Worm (Caenorhabditis elegans) whole organism, L3 larva: Measurements from ENCODE around the gene dlst-1.

Experiments used
- ZK546.5 ChIP-seq: sonication (generic microtip); optimal IDR thresholded peaks from 2 replicates; lab custom pipeline; 2017; ENCODE audit warnings: missing biosample characterization, missing genetic modification characterization
- ceh-28 ChIP-seq: fragments of 150-350 bp; optimal IDR thresholded peaks from 2 replicates; lab custom pipeline; 2014; ENCODE audit warnings: missing biosample characterization, missing genetic modification reagents, missing genetic modification characterization
- ceh-82 ChIP-seq: fragments of 150-350 bp; optimal IDR thresholded peaks from 2 replicates; lab custom pipeline; 2014; ENCODE audit warnings: missing biosample characterization, missing genetic modification characterization
- ceh-9 ChIP-seq: sonication (generic microtip); optimal IDR thresholded peaks from 2 replicates; lab custom pipeline; 2018; ENCODE audit warnings: missing biosample characterization, missing genetic modification characterization
- daf-12 ChIP-seq: fragments of 150-350 bp; optimal IDR thresholded peaks from 2 replicates; lab custom pipeline; 2014; ENCODE audit warnings: missing biosample characterization, missing genetic modification reagents, missing genetic modification characterization
- egl-5 ChIP-seq: fragments of 150-350 bp; optimal IDR thresholded peaks from 2 replicates; lab custom pipeline; 2017; ENCODE audit warnings: missing biosample characterization, missing genetic modification reagents, missing genetic modification characterization, inconsistent platforms
- elt-1 ChIP-seq: fragments of 150-350 bp; optimal IDR thresholded peaks from 2 replicates; lab custom pipeline; 2014; ENCODE audit warnings: missing biosample characterization, missing genetic modification characterization
- elt-2 ChIP-seq: sonication (generic microtip); optimal IDR thresholded peaks from 2 replicates; lab custom pipeline; 2016; ENCODE audit warnings: missing genetic modification reagents, mild to moderate bottlenecking, missing genetic modification characterization, missing compliant biosample characterization
- eor-1 ChIP-seq, 2 experiments: fragments of 150-350 bp; optimal IDR thresholded peaks; 2 replicates each; lab custom pipeline; 2014 to 2018; ENCODE audit warnings: missing biosample characterization in 2 of 2, missing genetic modification characterization in 2 of 2
- fkh-10 ChIP-seq: sonication (generic microtip); optimal IDR thresholded peaks from 2 replicates; lab custom pipeline; 2017; ENCODE audit warnings: missing biosample characterization, missing genetic modification reagents, missing genetic modification characterization
- fkh-2 ChIP-seq: fragments of 150-350 bp; optimal IDR thresholded peaks from 2 replicates; lab custom pipeline; 2014; ENCODE audit warnings: missing biosample characterization, missing genetic modification reagents, missing genetic modification characterization
- fos-1 ChIP-seq: fragments of 150-350 bp; optimal IDR thresholded peaks from 2 replicates; lab custom pipeline; 2014; ENCODE audit warnings: missing biosample characterization, missing genetic modification characterization
- hmg-11 ChIP-seq: sonication (generic microtip); optimal IDR thresholded peaks from 2 replicates; lab custom pipeline; 2016; ENCODE audit warnings: missing genetic modification characterization, missing compliant biosample characterization
- jun-1 ChIP-seq: fragments of 150-350 bp; optimal IDR thresholded peaks from 2 replicates; lab custom pipeline; 2014; ENCODE audit warnings: missing biosample characterization, missing genetic modification reagents, missing genetic modification characterization
- lin-15B ChIP-seq: fragments of 150-350 bp; optimal IDR thresholded peaks from 2 replicates; lab custom pipeline; 2014; ENCODE audit warnings: missing biosample characterization, missing genetic modification characterization
- lin-39 ChIP-seq: fragments of 150-350 bp; optimal IDR thresholded peaks from 2 replicates; lab custom pipeline; 2018; ENCODE audit warnings: missing biosample characterization, missing genetic modification reagents, missing genetic modification characterization
- lsy-12 ChIP-seq: sonication (generic microtip); optimal IDR thresholded peaks from 2 replicates; lab custom pipeline; 2016; ENCODE audit warnings: mild to moderate bottlenecking, missing genetic modification characterization, missing compliant biosample characterization
- mdl-1 ChIP-seq: fragments of 150-350 bp; optimal IDR thresholded peaks from 2 replicates; lab custom pipeline; 2014; ENCODE audit warnings: missing biosample characterization, missing genetic modification characterization
- nfya-1 ChIP-seq: sonication (generic microtip); optimal IDR thresholded peaks from 2 replicates; lab custom pipeline; 2017; ENCODE audit warnings: missing genetic modification characterization, mild to moderate bottlenecking, missing compliant biosample characterization, antibody characterized with exemption, moderate library complexity; ENCODE audit not compliant: insufficient read depth
- nhr-12 ChIP-seq: fragments of 150-350 bp; optimal IDR thresholded peaks from 2 replicates; lab custom pipeline; 2014; ENCODE audit warnings: missing biosample characterization, missing genetic modification characterization
- nhr-23 ChIP-seq: fragments of 150-350 bp; optimal IDR thresholded peaks from 2 replicates; lab custom pipeline; 2014; ENCODE audit warnings: missing biosample characterization, missing genetic modification reagents, missing genetic modification characterization
- nhr-25 ChIP-seq: sonication (generic microtip); optimal IDR thresholded peaks from 2 replicates; lab custom pipeline; 2017; ENCODE audit warnings: missing biosample characterization, missing genetic modification characterization
- nhr-28 ChIP-seq: fragments of 150-350 bp; optimal IDR thresholded peaks from 2 replicates; lab custom pipeline; 2014; ENCODE audit warnings: missing biosample characterization, missing genetic modification characterization
- nhr-43 ChIP-seq: sonication (generic microtip); optimal IDR thresholded peaks from 2 replicates; lab custom pipeline; 2016; ENCODE audit warnings: mild to moderate bottlenecking, missing genetic modification characterization, missing compliant biosample characterization; ENCODE audit not compliant: poor library complexity, severe bottlenecking
- nhr-77 ChIP-seq: fragments of 150-350 bp; optimal IDR thresholded peaks from 2 replicates; lab custom pipeline; 2014; ENCODE audit warnings: missing biosample characterization, missing genetic modification characterization
- pha-4 ChIP-seq: fragments of 150-350 bp; optimal IDR thresholded peaks from 2 replicates; lab custom pipeline; 2014; ENCODE audit warnings: missing biosample characterization, missing genetic modification reagents, missing genetic modification characterization
- sea-2 ChIP-seq: fragments of 150-350 bp; sonication (generic microtip); optimal IDR thresholded peaks from 4 replicates; lab custom pipeline; 2014; ENCODE audit warnings: missing biosample characterization, missing genetic modification reagents, missing genetic modification characterization
- skn-1 ChIP-seq: fragments of 150-350 bp; optimal IDR thresholded peaks from 2 replicates; lab custom pipeline; 2014; ENCODE audit warnings: missing biosample characterization, missing genetic modification characterization
- snpc-4 ChIP-seq: fragments of 150-350 bp; optimal IDR thresholded peaks from 2 replicates; lab custom pipeline; 2014; ENCODE audit warnings: missing biosample characterization, missing genetic modification characterization
- tbx-2 ChIP-seq: sonication (generic microtip); optimal IDR thresholded peaks from 2 replicates; lab custom pipeline; 2016; ENCODE audit warnings: mild to moderate bottlenecking, missing genetic modification characterization, missing compliant biosample characterization
- unc-62 ChIP-seq: fragments of 150-350 bp; sonication (generic microtip); optimal IDR thresholded peaks from 4 replicates; lab custom pipeline; 2014; ENCODE audit warnings: missing biosample characterization, missing genetic modification reagents, missing genetic modification characterization
- ztf-4 ChIP-seq: fragments of 150-350 bp; optimal IDR thresholded peaks from 2 replicates; lab custom pipeline; 2014; ENCODE audit warnings: missing biosample characterization, missing genetic modification characterization

dlst-1 gene

DNA sequence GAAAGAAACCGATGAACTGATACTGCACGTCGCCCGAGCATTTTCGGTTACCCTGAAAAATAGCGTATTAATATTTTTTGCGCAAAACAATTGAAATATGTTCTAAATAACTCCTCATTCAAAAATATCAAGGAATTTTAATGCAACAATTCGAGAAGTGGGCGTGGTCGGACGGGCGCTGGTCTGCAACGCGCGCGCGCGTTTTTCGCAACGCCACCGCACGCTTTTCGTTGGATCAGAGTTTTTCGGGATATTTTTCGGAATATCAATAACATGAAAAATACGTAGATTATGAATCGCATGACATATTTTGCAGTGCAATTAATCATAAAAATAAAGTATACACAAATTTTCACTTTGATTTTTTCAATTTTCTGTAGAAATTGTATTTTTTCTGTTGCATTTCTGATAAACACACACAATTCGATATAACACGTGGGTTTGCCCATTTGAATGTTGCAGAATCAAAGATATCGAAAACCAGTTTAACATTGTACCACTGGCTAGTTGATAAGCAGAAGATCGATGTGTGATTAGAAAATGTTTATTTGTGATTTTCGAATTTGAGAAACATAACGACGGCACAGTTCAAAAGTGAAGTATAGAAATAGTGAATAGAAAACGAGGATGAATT is at the start of gene dlst-1:
TSS of gene dlst-1 (minus strand) at position 52 of the 634 bp plus-strand sequence.
- TF ChIP-seq fkh-10 (GFP tag; lab: Kevin White, UChicago): no peak
- no peak for TF ChIP-seq unc-62 (GFP tag; lab: Kevin White, UChicago)
- TF ChIP-seq nfya-1 (tag; lab: Kevin White, UChicago): peak; percentile 40
- TF ChIP-seq daf-12 (tag; lab: Kevin White, UChicago): no peak
- peak; percentile 52 for TF ChIP-seq nhr-43
- TF ChIP-seq eor-1 (tag; optimal IDR thresholded peaks at IDR 0.05; lab: Kevin White, UChicago): no peak
- peak; percentile 1 for TF ChIP-seq skn-1 (tag; lab: Kevin White, UChicago)
- TF ChIP-seq lin-39: peak; percentile 74
- peak; percentile 37 for TF ChIP-seq nhr-23 (tag; lab: Kevin White, UChicago)
- TF ChIP-seq nhr-28 (tag; lab: Kevin White, UChicago): no peak
- TF ChIP-seq elt-1 (tag; lab: Kevin White, UChicago): no peak
- no peak for TF ChIP-seq nhr-77
- no peak for TF ChIP-seq jun-1 (tag; lab: Kevin White, UChicago)
- no peak for TF ChIP-seq mdl-1
- peak; percentile 86 for TF ChIP-seq hmg-11 (tag; lab: Kevin White, UChicago)
- peak; percentile 46 for TF ChIP-seq lin-15B
- no peak for TF ChIP-seq tbx-2 (tag; lab: Kevin White, UChicago)
- no peak for TF ChIP-seq ceh-9
- TF ChIP-seq fos-1 (tag; lab: Kevin White, UChicago): no peak
- TF ChIP-seq ceh-82 (tag; lab: Kevin White, UChicago): no peak
- TF ChIP-seq elt-2 (tag; lab: Kevin White, UChicago): peak; percentile 26
- TF ChIP-seq fkh-2: no peak
- TF ChIP-seq egl-5 (tag; lab: Kevin White, UChicago): no peak
- TF ChIP-seq lsy-12 (tag; lab: Kevin White, UChicago): no peak

DNA sequence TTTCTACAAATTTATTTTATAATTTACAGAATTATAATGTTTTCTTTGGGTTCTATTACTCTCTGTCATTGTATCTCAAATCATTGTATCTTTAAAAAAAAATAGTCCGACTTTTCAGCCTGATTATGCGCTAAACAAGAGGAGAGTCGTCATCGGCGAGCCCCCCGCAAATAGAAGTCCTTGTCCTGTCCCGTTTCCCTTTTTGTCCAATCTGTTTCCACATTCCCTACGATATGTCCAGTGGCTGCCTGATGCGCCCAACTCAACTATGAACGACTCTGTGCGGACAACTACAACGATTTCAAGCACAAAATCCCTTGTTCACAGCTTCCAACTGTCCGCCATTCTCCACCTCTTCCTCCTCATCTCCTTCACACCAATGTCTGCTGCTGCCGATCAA is 49.1 kb upstream of the dlst-1 start, which contains the start of gene dbl-1:
TSS of gene dbl-1 (plus strand) at position 119 of the 400 bp plus-strand sequence.
- TF ChIP-seq skn-1 (tag; lab: Kevin White, UChicago): no peak
- TF ChIP-seq ZK546.5 (tag; lab: Kevin White, UChicago): no peak
- TF ChIP-seq fos-1 (tag; lab: Kevin White, UChicago): no peak
- TF ChIP-seq, all 47 proteins: peak for 0

DNA sequence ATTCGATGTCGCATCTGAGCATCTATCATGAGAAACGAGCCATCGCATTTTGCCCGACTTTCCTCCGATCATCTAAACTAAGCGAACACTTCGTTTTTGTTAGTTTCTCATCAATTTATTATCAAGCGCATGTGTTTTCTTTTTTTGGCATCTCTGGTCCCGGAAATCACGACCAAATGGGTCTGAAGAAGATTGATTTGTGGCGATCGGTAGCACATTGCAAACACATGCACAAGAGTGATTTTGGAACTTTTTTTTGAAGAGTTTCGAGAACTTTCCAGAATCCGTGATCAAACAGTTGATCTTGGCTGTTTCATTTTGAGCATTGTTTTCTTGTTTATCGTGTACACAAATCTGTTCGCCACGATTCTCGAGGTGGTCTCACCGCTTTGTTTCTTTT is 44.4 kb upstream of the dlst-1 start:
- TF ChIP-seq nhr-77 (no peak), ceh-28 (tag; lab: Kevin White, UChicago) (no peak)

DNA sequence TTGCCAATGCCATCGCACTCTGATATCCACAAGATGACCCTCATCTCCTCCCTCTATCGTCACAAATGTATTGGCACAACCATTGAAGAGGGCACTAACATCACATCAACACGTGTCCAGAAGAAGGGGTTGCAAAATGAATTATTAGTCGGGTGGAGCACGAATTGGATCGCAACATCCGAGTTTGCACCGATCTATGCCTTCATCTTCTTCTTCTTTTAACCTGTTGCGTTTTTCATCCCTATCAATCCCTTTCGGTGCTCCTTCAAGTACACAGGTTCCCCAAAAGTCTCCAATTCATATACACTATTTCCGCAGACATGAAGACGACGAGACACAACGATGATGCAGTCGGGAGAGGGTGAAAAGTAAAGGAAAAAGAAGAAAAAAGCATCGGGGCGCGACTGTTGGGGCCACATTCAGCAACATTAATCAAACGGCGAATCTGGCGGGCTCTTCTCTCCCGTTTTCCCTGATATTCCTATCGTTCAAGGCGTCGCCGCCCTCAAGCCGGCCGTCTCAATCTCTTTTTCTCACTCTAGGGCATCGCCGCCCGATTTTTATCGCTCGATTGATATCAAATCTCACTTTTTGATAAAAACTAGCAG is 42.7 kb upstream of the dlst-1 start:
- TF ChIP-seq lin-15B: no peak
- TF ChIP-seq fos-1 (tag; lab: Kevin White, UChicago): no peak
- TF ChIP-seq sea-2: no peak
- no peak for TF ChIP-seq unc-62 (GFP tag; lab: Kevin White, UChicago)
- TF ChIP-seq snpc-4 (tag; lab: Kevin White, UChicago): no peak
- no peak for TF ChIP-seq ztf-4
- no peak for TF ChIP-seq pha-4 (tag; lab: Kevin White, UChicago)
- TF ChIP-seq nhr-12: no peak
- no peak for TF ChIP-seq daf-12 (tag; lab: Kevin White, UChicago)
- TF ChIP-seq, all 47 proteins: peak for 0

DNA sequence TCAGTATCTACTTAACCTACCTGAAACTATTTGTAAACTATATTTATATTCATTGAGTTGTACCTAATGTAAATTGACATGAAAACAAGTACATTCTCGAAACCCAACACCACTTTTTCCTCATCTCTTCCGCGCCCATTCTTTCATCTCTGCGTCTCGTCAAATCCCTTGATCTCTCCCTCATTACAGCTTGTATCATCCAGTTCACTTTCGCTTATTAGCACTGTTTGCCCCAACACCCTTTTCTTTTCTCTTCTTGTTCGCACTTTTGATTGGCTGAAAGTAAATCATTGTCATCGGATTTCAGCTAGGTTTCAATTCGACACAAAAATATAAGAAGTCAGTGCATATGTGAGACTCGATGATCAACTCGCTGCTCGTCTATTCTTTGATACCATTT is 35.9 kb upstream of the dlst-1 start, which contains the start of gene T25F10.3:
TSS of gene T25F10.3 (plus strand) at position 308 of the 400 bp plus-strand sequence.
- peak; percentile 41 for TF ChIP-seq nhr-25
- no peak for TF ChIP-seq fkh-10 (GFP tag; lab: Kevin White, UChicago)
- TF ChIP-seq ceh-9: no peak
- TF ChIP-seq, all 47 proteins: peak for 1
